Worm (Caenorhabditis elegans): Measurements from ENCODE around the gene F28A12.3.

F28A12.3 gene

DNA sequence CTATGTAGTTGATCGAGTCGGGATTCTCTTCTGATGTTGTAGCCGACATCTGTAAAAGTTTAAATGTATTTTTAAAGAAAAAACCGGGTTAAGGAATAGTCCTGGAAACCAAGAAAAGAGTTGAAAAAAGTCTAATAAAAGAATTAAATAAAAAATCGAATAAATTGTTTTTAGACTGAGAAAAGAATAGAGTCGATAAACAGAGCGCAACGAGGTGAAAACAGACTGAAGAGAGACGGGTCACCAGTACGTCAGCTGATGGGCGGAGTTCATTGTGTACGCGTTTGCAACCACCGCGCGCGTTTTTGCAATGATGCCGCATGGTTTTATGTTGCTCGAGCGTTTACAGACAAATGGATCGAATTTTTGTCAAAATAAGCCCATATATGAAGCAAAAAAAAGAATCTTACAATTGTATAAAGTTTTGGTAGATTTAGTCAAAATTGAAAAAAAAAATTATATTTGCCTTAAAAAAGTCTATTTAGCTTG lies 9.8 kb downstream of the F28A12.3 start, which contains the start of gene atg-18 (continued):
- no peak for TF ChIP-seq ceh-88 (GFP tag; IDR thresholded peaks at IDR 0.05)
- no peak for TF ChIP-seq zag-1 (tag; optimal IDR thresholded peaks at IDR 0.05)
- TF ChIP-seq ztf-4 (tag; optimal IDR thresholded peaks at IDR 0.05) = peak; percentile 47
- peak; percentile 87 for TF ChIP-seq nhr-71 (tag; optimal IDR thresholded peaks at IDR 0.05)
- peak; percentile 23 for TF ChIP-seq F16B12.6 (tag; optimal IDR thresholded peaks at IDR 0.05)
- TF ChIP-seq mdl-1 (tag; optimal IDR thresholded peaks at IDR 0.05) = peak in 1 of 2 experiments; percentile 70
- TF ChIP-seq efl-1 (optimal IDR thresholded peaks at IDR 0.05) = peak; percentile 59 to 60
- TF ChIP-seq efl-1 (GFP tag; optimal IDR thresholded peaks at IDR 0.05 in 1 of 2) = peak; percentile 44 to 96
- peak; percentile 83 for TF ChIP-seq skn-1 (tag; optimal IDR thresholded peaks at IDR 0.05)
- TF ChIP-seq blmp-1 (tag; optimal IDR thresholded peaks at IDR 0.05) = peak; percentile 76
- TF ChIP-seq ces-1 (GFP tag; optimal IDR thresholded peaks at IDR 0.05) = no peak
- TF ChIP-seq Y116A8C.19 (tag; optimal IDR thresholded peaks at IDR 0.05; ENCODE audit: borderline replicate concordance) = no peak
- TF ChIP-seq lin-13 (GFP tag; optimal IDR thresholded peaks at IDR 0.05) = peak; percentile 81
- TF ChIP-seq lin-35 (GFP tag; optimal IDR thresholded peaks at IDR 0.05) = peak; percentile 51 to 79
- no peak for TF ChIP-seq fkh-10 (GFP tag; optimal IDR thresholded peaks at IDR 0.05)
- TF ChIP-seq nhr-28 (tag; optimal IDR thresholded peaks at IDR 0.05) = no peak
- peak; percentile 28 for TF ChIP-seq lin-15B (tag; optimal IDR thresholded peaks at IDR 0.05)
- no peak for TF ChIP-seq vab-15 (tag; optimal IDR thresholded peaks at IDR 0.05)
- TF ChIP-seq sox-4 (tag; optimal IDR thresholded peaks at IDR 0.05) = peak; percentile 5
- TF ChIP-seq mab-9 (GFP tag; IDR thresholded peaks at IDR 0.05) = no peak
- peak; percentile 36 to 74 (median 45) for TF ChIP-seq ceh-82 (tag; optimal IDR thresholded peaks at IDR 0.05)
- TF ChIP-seq C34B4.2 (tag; optimal IDR thresholded peaks at IDR 0.05) = no peak
- peak; percentile 84 for TF ChIP-seq nhr-20 (tag; optimal IDR thresholded peaks at IDR 0.05)
- no peak for TF ChIP-seq ets-5 (GFP tag; IDR thresholded peaks at IDR 0.05)
- peak; percentile 46 for TF ChIP-seq mep-1 (tag; optimal IDR thresholded peaks at IDR 0.05)
- TF ChIP-seq lin-39 (tag; optimal IDR thresholded peaks at IDR 0.05) = peak; percentile 26
- peak; percentile 57 for TF ChIP-seq dsc-1 (tag; optimal IDR thresholded peaks at IDR 0.05)
- TF ChIP-seq nhr-237 (tag; optimal IDR thresholded peaks at IDR 0.05) = no peak
- TF ChIP-seq nhr-76 (tag; optimal IDR thresholded peaks at IDR 0.05) = no peak
- no peak for TF ChIP-seq fkh-4 (tag; optimal IDR thresholded peaks at IDR 0.05; ENCODE audit: borderline replicate concordance)
- peak; percentile 24 for TF ChIP-seq isw-1 (GFP tag; IDR thresholded peaks at IDR 0.05)
- TF ChIP-seq unc-86 (tag; optimal IDR thresholded peaks at IDR 0.05) = peak; percentile 43
- no peak for TF ChIP-seq unc-98 (GFP tag; IDR thresholded peaks at IDR 0.05)
- peak; percentile 11 for TF ChIP-seq C04F5.9 (tag; optimal IDR thresholded peaks at IDR 0.05)
- TF ChIP-seq sptf-1 (tag; optimal IDR thresholded peaks at IDR 0.05) = no peak
- peak; percentile 16 for TF ChIP-seq irx-1 (tag; optimal IDR thresholded peaks at IDR 0.05)
- TF ChIP-seq lin-14 (GFP tag; optimal IDR thresholded peaks at IDR 0.05) = peak; percentile 87
- TF ChIP-seq ceh-8 (GFP tag; optimal IDR thresholded peaks at IDR 0.05) = no peak
- peak in 1 of 6 experiments; percentile 54 for TF ChIP-seq elt-3 (tag; optimal IDR thresholded peaks at IDR 0.05)
- TF ChIP-seq egl-27 (tag; optimal IDR thresholded peaks at IDR 0.05) = no peak
- TF ChIP-seq ztf-11 (tag; optimal IDR thresholded peaks at IDR 0.05) = peak in 1 of 2 experiments; percentile 29
- TF ChIP-seq nhr-12 (tag; optimal IDR thresholded peaks at IDR 0.05) = no peak
- peak; percentile 46 for TF ChIP-seq fkh-8 (tag; optimal IDR thresholded peaks at IDR 0.05)
- no peak for TF ChIP-seq unc-30 (tag; optimal IDR thresholded peaks at IDR 0.05)
- TF ChIP-seq hlh-17 (GFP tag; optimal IDR thresholded peaks at IDR 0.05; ENCODE audit: borderline replicate concordance) = no peak
